In the genomic region with DNA sequence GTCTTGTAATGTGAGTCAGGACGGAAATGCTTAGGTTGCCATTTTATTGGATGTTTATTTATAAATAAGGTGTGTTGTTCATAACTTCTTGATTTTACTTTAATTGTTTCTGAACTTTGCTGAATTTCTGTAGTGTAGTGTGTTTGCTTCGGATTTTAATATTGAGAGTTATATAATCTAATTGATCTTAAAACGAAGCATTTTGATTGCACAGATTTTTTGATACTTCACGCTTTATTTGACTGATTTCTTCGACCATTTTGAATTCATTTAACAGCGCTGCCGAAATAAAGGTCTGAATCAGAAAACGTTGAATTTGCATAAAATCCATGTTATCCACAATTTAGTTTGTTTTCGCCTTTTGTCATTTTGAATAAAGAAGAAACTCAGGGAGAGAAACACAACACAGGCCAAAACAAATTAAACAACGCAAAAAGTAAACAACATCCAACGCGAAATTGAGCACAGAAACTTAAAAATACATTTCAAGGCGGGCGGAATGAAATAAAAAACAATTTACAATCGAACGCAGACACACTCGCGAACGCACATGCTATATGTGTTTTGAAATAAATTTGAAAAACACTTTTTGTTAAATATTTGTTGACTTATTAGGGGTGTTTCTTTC, we compare ENCODE assay signal across 1 fruit fly cellular context.
TF ChIP-seq lines count a peak whose summit lies in the region.

No protein-coding gene starts in this region.

TF ChIP-seq in whole organism, embryonic, 481 proteins besides CTCF, POLR2A, EP300 and RAD21 (continued from another document):
- peak; percentile 50 for TF ChIP-seq Asciz (GFP tag; optimal IDR thresholded peaks at IDR 0.05; lab: Kevin White, UChicago)
- TF ChIP-seq Pdp1 (GFP tag; optimal IDR thresholded peaks at IDR 0.05; lab: Kevin White, UChicago), result peak in 1 of 2 experiments; percentile 82
- no peak for TF ChIP-seq Elba2 (GFP tag; optimal IDR thresholded peaks at IDR 0.05; lab: Kevin White, UChicago)
- 0 out of 2 replicates have a peak, but pooled peaks have one; percentile 22 for TF ChIP-seq CG11696 (GFP tag; IDR thresholded peaks at IDR 0.05; lab: Robert Waterston, UW)
- peak; percentile 40 for TF ChIP-seq HHEX (GFP tag; optimal IDR thresholded peaks at IDR 0.05; lab: Kevin White, UChicago)
- TF ChIP-seq unpg (GFP tag; optimal IDR thresholded peaks at IDR 0.05; lab: Kevin White, UChicago), result peak; percentile 32
- TF ChIP-seq aop (GFP tag; IDR thresholded peaks at IDR 0.05; lab: Robert Waterston, UW), result no peak
- peak; percentile 40 for TF ChIP-seq CG6813 (GFP tag; optimal IDR thresholded peaks at IDR 0.05; lab: Kevin White, UChicago)
- TF ChIP-seq gro (GFP tag; optimal IDR thresholded peaks at IDR 0.05; lab: Kevin White, UChicago), result peak; percentile 1
- TF ChIP-seq sob (GFP tag; IDR thresholded peaks at IDR 0.05; lab: Robert Waterston, UW), result peak; percentile 26; the same call in 1 of the 2 replicates
- no peak for TF ChIP-seq ttk (GFP tag; IDR thresholded peaks at IDR 0.05; lab: Robert Waterston, UW)
- no peak for TF ChIP-seq CG32772 (GFP tag; IDR thresholded peaks at IDR 0.05; lab: Robert Waterston, UW)
- no peak for TF ChIP-seq HLH54F (GFP tag; optimal IDR thresholded peaks at IDR 0.05; lab: Kevin White, UChicago)
- peak; percentile 1 for TF ChIP-seq CG10209 (GFP tag; optimal IDR thresholded peaks at IDR 0.05; lab: Kevin White, UChicago)
